Worm (Caenorhabditis elegans) whole organism, mixed stage, embryonic: ENCODE data around the gene Y39A1A.22.

Experiments used
- bed-3 ChIP-seq: fragments of 200-800 bp; sonication (Bioruptor generic); optimal IDR thresholded peaks from 3 replicates; lab custom pipeline; 2018; ENCODE audit warnings: mild to moderate bottlenecking, missing genetic modification characterization, moderate library complexity, missing compliant biosample characterization
- blmp-1 ChIP-seq: fragments of 150-350 bp; optimal IDR thresholded peaks from 2 replicates; lab custom pipeline; 2014; ENCODE audit warnings: missing biosample characterization, missing genetic modification characterization
- ceh-39 ChIP-seq: fragments of 150-350 bp; optimal IDR thresholded peaks from 2 replicates; lab custom pipeline; 2014; ENCODE audit warnings: missing biosample characterization, missing genetic modification characterization
- ceh-43 ChIP-seq: fragments of 200-800 bp; sonication (Bioruptor generic); optimal IDR thresholded peaks from 2 replicates; lab custom pipeline; 2018; ENCODE audit warnings: mild to moderate bottlenecking, missing genetic modification characterization, moderate library complexity, missing compliant biosample characterization
- ceh-83 ChIP-seq: fragments of 200-800 bp; sonication (Bioruptor generic); optimal IDR thresholded peaks from 2 replicates; lab custom pipeline; 2018; ENCODE audit warnings: mild to moderate bottlenecking, missing genetic modification characterization, missing compliant biosample characterization
- ces-1 ChIP-seq: fragments of 150-350 bp; optimal IDR thresholded peaks from 2 replicates; lab custom pipeline; 2014; ENCODE audit warnings: missing biosample characterization, missing genetic modification reagents, missing genetic modification characterization
- cnd-1 ChIP-seq: fragments of 200-800 bp; sonication (Bioruptor generic); optimal IDR thresholded peaks from 2 replicates; lab custom pipeline; 2018; ENCODE audit warnings: mild to moderate bottlenecking, missing genetic modification characterization, missing compliant biosample characterization
- drap-1 ChIP-seq: fragments of 200-800 bp; sonication (Bioruptor generic); optimal IDR thresholded peaks from 3 replicates; lab custom pipeline; 2018; ENCODE audit warnings: mild to moderate bottlenecking, missing genetic modification characterization, missing compliant biosample characterization
- elt-1 ChIP-seq: sonication (generic microtip); optimal IDR thresholded peaks from 2 replicates; lab custom pipeline; 2017; ENCODE audit warnings: missing genetic modification characterization, mild to moderate bottlenecking, missing compliant biosample characterization, antibody characterized with exemption, moderate library complexity, borderline replicate concordance; ENCODE audit not compliant: insufficient read depth
- elt-3 ChIP-seq: fragments of 150-350 bp; optimal IDR thresholded peaks from 2 replicates; lab custom pipeline; 2014; ENCODE audit warnings: missing biosample characterization, missing genetic modification characterization
- flh-1 ChIP-seq: fragments of 200-800 bp; sonication (Bioruptor generic); optimal IDR thresholded peaks from 2 replicates; lab custom pipeline; 2018; ENCODE audit warnings: mild to moderate bottlenecking, missing genetic modification characterization, moderate library complexity, missing compliant biosample characterization
- hlh-1 ChIP-seq: fragments of 150-350 bp; optimal IDR thresholded peaks from 2 replicates; lab custom pipeline; 2014; ENCODE audit warnings: missing biosample characterization, missing genetic modification reagents, missing genetic modification characterization
- lin-13 ChIP-seq: fragments of 150-350 bp; optimal IDR thresholded peaks from 2 replicates; lab custom pipeline; 2014; ENCODE audit warnings: missing biosample characterization, missing genetic modification characterization
- lin-32 ChIP-seq: fragments of 200-800 bp; sonication (Bioruptor generic); optimal IDR thresholded peaks from 2 replicates; lab custom pipeline; 2018; ENCODE audit warnings: mild to moderate bottlenecking, missing genetic modification characterization, missing compliant biosample characterization
- lsy-2 ChIP-seq: fragments of 150-350 bp; optimal IDR thresholded peaks from 2 replicates; lab custom pipeline; 2014; ENCODE audit warnings: missing biosample characterization, missing genetic modification characterization
- mab-5 ChIP-seq: fragments of 150-350 bp; optimal IDR thresholded peaks from 2 replicates; lab custom pipeline; 2014; ENCODE audit warnings: missing biosample characterization, missing genetic modification characterization
- mep-1 ChIP-seq: fragments of 150-350 bp; optimal IDR thresholded peaks from 2 replicates; lab custom pipeline; 2017; ENCODE audit warnings: missing biosample characterization, missing genetic modification reagents, missing genetic modification characterization, inconsistent platforms
- mls-2 ChIP-seq: sonication (generic microtip); optimal IDR thresholded peaks from 2 replicates; lab custom pipeline; 2016; ENCODE audit warnings: mild to moderate bottlenecking, missing genetic modification characterization, moderate library complexity, missing compliant biosample characterization
- nhr-2 ChIP-seq: fragments of 150-350 bp; optimal IDR thresholded peaks from 2 replicates; lab custom pipeline; 2014; ENCODE audit warnings: missing biosample characterization, missing genetic modification characterization
- nhr-237 ChIP-seq: fragments of 150-350 bp; optimal IDR thresholded peaks from 2 replicates; lab custom pipeline; 2014; ENCODE audit warnings: missing biosample characterization, missing genetic modification characterization
- nhr-28 ChIP-seq: fragments of 150-350 bp; optimal IDR thresholded peaks from 2 replicates; lab custom pipeline; 2014; ENCODE audit warnings: missing biosample characterization, missing genetic modification characterization
- nhr-76 ChIP-seq: sonication (generic microtip); optimal IDR thresholded peaks from 2 replicates; lab custom pipeline; 2017; ENCODE audit warnings: missing biosample characterization, missing genetic modification characterization
- pha-4 ChIP-seq: fragments of 150-350 bp; optimal IDR thresholded peaks from 2 replicates; lab custom pipeline; 2018; ENCODE audit warnings: missing biosample characterization, missing genetic modification reagents, missing genetic modification characterization
- sem-2 ChIP-seq: fragments of 200-800 bp; sonication (Bioruptor generic); optimal IDR thresholded peaks from 2 replicates; lab custom pipeline; 2018; ENCODE audit warnings: mild to moderate bottlenecking, missing genetic modification characterization, missing compliant biosample characterization
- snpc-4 ChIP-seq: fragments of 150-350 bp; optimal IDR thresholded peaks from 2 replicates; lab custom pipeline; 2014; ENCODE audit warnings: missing biosample characterization, missing genetic modification characterization
- sptf-1 ChIP-seq: sonication (generic microtip); optimal IDR thresholded peaks from 2 replicates; lab custom pipeline; 2017; ENCODE audit warnings: mild to moderate bottlenecking, missing genetic modification characterization, moderate library complexity, missing compliant biosample characterization
- tbx-8 ChIP-seq: fragments of 200-800 bp; sonication (Bioruptor generic); optimal IDR thresholded peaks from 2 replicates; lab custom pipeline; 2018; ENCODE audit warnings: mild to moderate bottlenecking, missing genetic modification characterization, moderate library complexity, missing compliant biosample characterization
- unc-120 ChIP-seq: sonication (generic microtip); optimal IDR thresholded peaks from 2 replicates; lab custom pipeline; 2017; ENCODE audit warnings: missing genetic modification characterization, missing compliant biosample characterization; ENCODE audit not compliant: poor library complexity, severe bottlenecking
- unc-39 ChIP-seq: fragments of 150-350 bp; optimal IDR thresholded peaks from 2 replicates; lab custom pipeline; 2014; ENCODE audit warnings: missing biosample characterization, missing genetic modification characterization
- unc-62 ChIP-seq: fragments of 150-350 bp; optimal IDR thresholded peaks from 2 replicates; lab custom pipeline; 2014; ENCODE audit warnings: missing biosample characterization, missing genetic modification reagents, missing genetic modification characterization
- zip-8 ChIP-seq: fragments of 150-350 bp; optimal IDR thresholded peaks from 2 replicates; lab custom pipeline; 2014; ENCODE audit warnings: missing biosample characterization, missing genetic modification characterization
- ztf-11 ChIP-seq: fragments of 150-350 bp; optimal IDR thresholded peaks from 2 replicates; lab custom pipeline; 2014; ENCODE audit warnings: missing biosample characterization, missing genetic modification characterization

The Y39A1A.22 gene

ce11 chrIII:10736322-10736985 is 29.6 kb upstream of the Y39A1A.22 start:
- TF ChIP-seq hlh-1 (no peak), elt-3 (no peak), tbx-8 (no peak), blmp-1 (no peak), flh-1 (GFP tag; lab: Kevin White, UChicago) (no peak), ceh-83 (GFP tag; lab: Kevin White, UChicago) (no peak), elt-1 (no peak), unc-62 (GFP tag; lab: Kevin White, UChicago) (no peak)

DNA sequence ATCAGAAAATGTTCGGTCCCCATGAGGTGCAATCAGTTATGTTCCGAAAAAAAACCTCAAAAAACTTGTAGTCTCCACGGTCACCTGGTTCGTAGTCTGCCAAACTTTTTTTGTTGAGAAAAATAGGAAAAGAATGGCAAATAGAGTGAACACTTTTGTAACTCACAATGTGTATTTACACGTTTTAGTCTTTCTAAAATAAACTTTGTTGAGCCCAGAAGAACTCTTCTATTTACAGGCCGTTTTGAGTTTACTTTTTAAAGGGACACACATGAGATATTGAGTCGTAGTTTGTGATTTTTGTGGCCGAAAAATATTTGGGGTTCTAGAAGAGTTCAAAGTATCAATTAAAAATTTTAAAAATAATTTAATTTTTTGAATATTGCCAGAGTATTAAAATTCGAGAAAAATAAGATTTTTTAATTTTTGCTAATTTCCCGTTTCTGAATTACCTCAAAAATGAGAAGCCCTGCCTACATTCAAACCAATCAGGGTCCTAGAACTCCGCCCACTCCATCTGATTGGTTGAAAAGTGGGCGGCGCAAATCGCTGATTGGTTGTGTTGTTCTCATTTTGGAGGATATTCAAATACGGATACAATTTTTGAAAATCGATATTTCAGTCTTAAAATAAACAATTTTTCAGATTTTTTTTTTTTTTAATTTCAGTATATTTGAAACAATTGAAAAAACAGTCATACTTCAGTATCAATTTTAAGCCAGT is 27.8 kb upstream of the Y39A1A.22 start:
- no peak for TF ChIP-seq zip-8
- no peak for TF ChIP-seq mep-1 (tag; lab: Kevin White, UChicago)
- TF ChIP-seq snpc-4 (tag; lab: Kevin White, UChicago), result no peak
- no peak for TF ChIP-seq ztf-11 (tag; lab: Kevin White, UChicago)
- no peak for TF ChIP-seq nhr-2
- no peak for TF ChIP-seq unc-120 (tag; lab: Kevin White, UChicago)
- TF ChIP-seq sptf-1 (tag; lab: Kevin White, UChicago), result no peak
- no peak for TF ChIP-seq ces-1 (GFP tag; lab: Kevin White, UChicago)
- no peak for TF ChIP-seq nhr-237 (tag; lab: Kevin White, UChicago)
- TF ChIP-seq mab-5 (tag; lab: Kevin White, UChicago), result no peak

DNA sequence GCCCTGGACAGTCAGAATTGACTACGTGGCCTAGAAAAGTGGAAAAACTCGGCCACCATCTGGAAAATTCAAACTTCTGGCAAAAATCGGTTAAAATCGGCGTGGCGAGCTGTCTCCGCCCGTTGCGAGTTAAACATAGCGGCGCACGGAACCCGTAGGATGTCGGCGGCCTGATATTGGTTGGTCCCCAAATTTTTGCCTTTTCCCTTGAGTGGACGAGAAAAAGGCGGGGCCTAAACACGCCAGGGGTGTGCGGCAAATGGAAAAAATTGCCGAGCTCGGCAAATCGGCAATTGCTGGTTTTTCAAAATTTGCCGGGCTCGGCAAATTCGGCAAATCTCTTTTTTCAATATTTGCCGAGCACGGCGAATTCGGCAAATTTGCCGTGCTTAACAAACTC is 26.5 kb upstream of the Y39A1A.22 start:
- no peak for TF ChIP-seq mls-2
- TF ChIP-seq nhr-28, result no peak
- TF ChIP-seq nhr-76, result no peak
- TF ChIP-seq sem-2 (GFP tag; lab: Kevin White, UChicago), result no peak
- TF ChIP-seq mab-5 (tag; lab: Kevin White, UChicago), result no peak
- no peak for TF ChIP-seq unc-39
- no peak for TF ChIP-seq blmp-1
- no peak for TF ChIP-seq hlh-1
- no peak for TF ChIP-seq ceh-39 (tag; lab: Kevin White, UChicago)
- no peak for TF ChIP-seq ceh-83 (GFP tag; lab: Kevin White, UChicago)

ce11 chrIII:10730510-10730909 is 23.7 kb upstream of the Y39A1A.22 start, which contains the start of gene tat-3:
Gene tat-3 (minus strand): TSS chrIII:10730705.
- TF ChIP-seq flh-1 (GFP tag; lab: Kevin White, UChicago) (no peak), drap-1 (no peak), bed-3 (no peak), cnd-1 (tag; lab: Kevin White, UChicago) (no peak), ceh-39 (tag; lab: Kevin White, UChicago) (no peak), mab-5 (tag; lab: Kevin White, UChicago) (no peak)

ce11 chrIII:10721056-10721455 is 14.2 kb upstream of the Y39A1A.22 start:
- TF ChIP-seq mab-5 (tag; lab: Kevin White, UChicago), result no peak
- TF ChIP-seq ceh-43, result no peak
- TF ChIP-seq mep-1 (tag; lab: Kevin White, UChicago), result no peak
- no peak for TF ChIP-seq sem-2 (GFP tag; lab: Kevin White, UChicago)
- no peak for TF ChIP-seq hlh-1
- no peak for TF ChIP-seq lin-32 (GFP tag; lab: Kevin White, UChicago)
- TF ChIP-seq, all 35 proteins: peak for 0

DNA sequence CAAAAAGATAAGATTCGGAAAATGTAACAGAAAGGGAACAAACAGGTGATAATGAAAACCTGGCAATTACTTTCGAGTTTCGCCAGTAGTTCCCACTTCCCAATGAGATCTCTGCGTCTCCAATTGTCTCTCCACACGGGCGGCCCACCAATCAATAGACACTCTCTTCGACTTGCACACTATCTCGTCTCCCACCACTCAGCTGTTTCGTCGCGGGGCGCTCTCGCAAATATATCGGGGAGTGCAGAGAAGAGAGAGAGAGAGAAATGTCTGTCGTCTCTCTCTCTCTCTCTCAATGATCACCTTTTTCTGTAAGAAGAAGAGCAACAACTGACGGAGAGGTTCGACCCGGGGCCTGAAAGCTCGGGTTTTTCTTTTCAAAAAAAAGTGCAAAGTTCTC is 13.3 kb upstream of the Y39A1A.22 start:
- TF ChIP-seq mep-1 (tag; lab: Kevin White, UChicago) (peak; percentile 84), cnd-1 (tag; lab: Kevin White, UChicago) (peak; percentile 46), ces-1 (GFP tag; lab: Kevin White, UChicago) (peak; percentile 76), unc-120 (tag; lab: Kevin White, UChicago) (peak; percentile 76), lin-13 (tag; lab: Kevin White, UChicago) (peak; percentile 39), sem-2 (GFP tag; lab: Kevin White, UChicago) (no peak), ceh-83 (GFP tag; lab: Kevin White, UChicago) (no peak), flh-1 (GFP tag; lab: Kevin White, UChicago) (no peak), pha-4 (tag; lab: Kevin White, UChicago) (peak; percentile 61), ceh-43 (no peak), snpc-4 (tag; lab: Kevin White, UChicago) (no peak), nhr-237 (tag; lab: Kevin White, UChicago) (peak; percentile 29), hlh-1 (peak; percentile 94), ceh-39 (tag; lab: Kevin White, UChicago) (peak; percentile 54), bed-3 (no peak), drap-1 (peak; percentile 60), mls-2 (peak; percentile 80), lin-32 (GFP tag; lab: Kevin White, UChicago) (peak; percentile 43), ztf-11 (tag; lab: Kevin White, UChicago) (no peak), unc-39 (no peak), elt-1 (no peak), lsy-2 (peak; percentile 40), unc-62 (GFP tag; lab: Kevin White, UChicago) (peak; percentile 53)
